Fruit fly (Drosophila melanogaster) whole organism, pupa: ENCODE results near the gene CG14722.
A peak's percentile ranks its signal among the peaks of the same experiment; 100 is the strongest.

ENCODE experiments used
- CG10348 ChIP-seq: fragments of 200-800 bp; sonication (Bioruptor generic); IDR thresholded peaks from 2 replicates; pipeline ENCODE4 v1.3.6; 2022; ENCODE audit warnings: missing biosample characterization, missing genetic modification characterization
- CG12605 ChIP-seq: fragments of 200-800 bp; sonication (Bioruptor generic); IDR thresholded peaks from 2 replicates; pipeline ENCODE4 v1.3.6; 2022; ENCODE audit warnings: missing biosample characterization, missing genetic modification characterization
- CG13204 ChIP-seq: fragments of 200-800 bp; sonication (Bioruptor generic); optimal IDR thresholded peaks from 2 replicates; lab custom pipeline; 2018; ENCODE audit warnings: missing biosample characterization, mild to moderate bottlenecking, missing genetic modification characterization, moderate library complexity
- CG14655 ChIP-seq: fragments of 200-800 bp; sonication (Bioruptor generic); optimal IDR thresholded peaks from 3 replicates; lab custom pipeline; 2017; ENCODE audit warnings: mild to moderate bottlenecking, missing biosample characterization, missing genetic modification reagents, missing genetic modification characterization
- CG17806 ChIP-seq: fragments of 200-800 bp; sonication (Bioruptor generic); optimal IDR thresholded peaks from 2 replicates; lab custom pipeline; 2018; ENCODE audit warnings: missing biosample characterization, mild to moderate bottlenecking, missing genetic modification characterization, moderate library complexity
- CG32121 ChIP-seq: fragments of 200-800 bp; sonication (Bioruptor generic); IDR thresholded peaks from 2 replicates; pipeline ENCODE4 v1.3.6; 2022; ENCODE audit warnings: missing biosample characterization, missing genetic modification characterization
- CG4496 ChIP-seq: fragments of 200-800 bp; sonication (Bioruptor generic); IDR thresholded peaks from 3 replicates; pipeline ENCODE4 v1.3.6; 2022; ENCODE audit warnings: missing biosample characterization, missing genetic modification characterization
- CG9948 ChIP-seq: fragments of 200-800 bp; sonication (Bioruptor generic); optimal IDR thresholded peaks from 2 replicates; lab custom pipeline; 2018; ENCODE audit warnings: missing biosample characterization, mild to moderate bottlenecking, missing genetic modification characterization, moderate library complexity
- D1 ChIP-seq: fragments of 200-800 bp; sonication (Bioruptor generic); optimal IDR thresholded peaks from 2 replicates; lab custom pipeline; 2018; ENCODE audit warnings: missing biosample characterization, mild to moderate bottlenecking, missing genetic modification characterization, moderate library complexity
- EcR ChIP-seq: fragments of 200-800 bp; sonication (Bioruptor generic); optimal IDR thresholded peaks from 3 replicates; lab custom pipeline; 2019; ENCODE audit warnings: missing biosample characterization, missing genetic modification characterization, mild to moderate bottlenecking, moderate library complexity, missing genetic modification reagents
- Snoo ChIP-seq: fragments of 200-800 bp; sonication (Bioruptor generic); optimal IDR thresholded peaks from 3 replicates; lab custom pipeline; 2017; ENCODE audit warnings: missing biosample characterization, mild to moderate bottlenecking, missing genetic modification characterization, inconsistent platforms
- fd96Ca ChIP-seq: fragments of 200-800 bp; sonication (Bioruptor generic); IDR thresholded peaks from 3 replicates; pipeline ENCODE4 v1.3.6; 2022; ENCODE audit warnings: missing biosample characterization, missing genetic modification characterization

DNA sequence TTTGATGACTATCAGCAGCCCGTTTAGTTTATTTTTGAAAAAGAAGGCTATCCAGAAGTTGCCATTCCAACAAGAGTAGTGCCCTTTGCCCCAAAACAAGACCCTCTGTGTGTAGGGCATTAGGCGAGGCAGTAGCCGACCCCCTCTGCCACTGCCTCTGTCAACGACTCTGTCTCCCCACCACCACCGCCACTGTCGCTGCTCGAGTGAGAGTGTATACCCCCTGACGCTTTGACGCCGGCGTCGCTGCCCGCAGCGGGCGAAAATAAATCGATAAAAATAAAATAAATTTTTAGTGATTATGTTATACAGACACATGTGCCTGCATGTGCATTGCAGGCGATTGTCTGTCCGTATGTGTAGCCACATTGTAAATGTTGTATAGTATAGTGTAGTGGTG, 35.4 kb downstream of the CG14722 start:
- TF ChIP-seq CG14655 = peak; percentile 8
- TF ChIP-seq CG32121 (GFP tag; lab: Robert Waterston, UW) = peak; percentile 58
- no peak for TF ChIP-seq CG9948 (tag; lab: Kevin White, UChicago)
- TF ChIP-seq CG10348 = no peak
- TF ChIP-seq Snoo (tag; lab: Kevin White, UChicago) = no peak
- TF ChIP-seq CG13204 (GFP tag; lab: Kevin White, UChicago) = peak; percentile 39
- peak; percentile 44; the same call in 1 of the 2 replicates for TF ChIP-seq CG12605 (GFP tag; lab: Robert Waterston, UW)
- TF ChIP-seq CG17806 = no peak
- TF ChIP-seq fd96Ca = no peak
- peak; percentile 50 for TF ChIP-seq EcR (GFP tag; lab: Kevin White, UChicago)
- no peak; the same call in 1 of the 3 replicates for TF ChIP-seq CG4496 (GFP tag; lab: Robert Waterston, UW)
- no peak for TF ChIP-seq D1 (tag; lab: Kevin White, UChicago)
